Fruit fly (Drosophila melanogaster) Kc167 (cell line): Measurements from ENCODE around the gene Mrp5.

ENCODE experiments used
- h ChIP-seq: fragments of >200 bp; optimal IDR thresholded peaks from 3 replicates; lab custom pipeline; 2018; ENCODE audit warnings: missing external identifiers
- insv ChIP-seq: fragments of >200 bp; optimal IDR thresholded peaks from 3 replicates; lab custom pipeline; 2018; ENCODE audit warnings: missing external identifiers
- psq ChIP-seq: fragments of >200 bp; optimal IDR thresholded peaks from 2 replicates; lab custom pipeline; 2017; ENCODE audit warnings: missing external identifiers
- ttk ChIP-seq: sonication (Bioruptor generic); optimal IDR thresholded peaks from 2 replicates; lab custom pipeline; 2017; ENCODE audit warnings: missing external identifiers

DNA sequence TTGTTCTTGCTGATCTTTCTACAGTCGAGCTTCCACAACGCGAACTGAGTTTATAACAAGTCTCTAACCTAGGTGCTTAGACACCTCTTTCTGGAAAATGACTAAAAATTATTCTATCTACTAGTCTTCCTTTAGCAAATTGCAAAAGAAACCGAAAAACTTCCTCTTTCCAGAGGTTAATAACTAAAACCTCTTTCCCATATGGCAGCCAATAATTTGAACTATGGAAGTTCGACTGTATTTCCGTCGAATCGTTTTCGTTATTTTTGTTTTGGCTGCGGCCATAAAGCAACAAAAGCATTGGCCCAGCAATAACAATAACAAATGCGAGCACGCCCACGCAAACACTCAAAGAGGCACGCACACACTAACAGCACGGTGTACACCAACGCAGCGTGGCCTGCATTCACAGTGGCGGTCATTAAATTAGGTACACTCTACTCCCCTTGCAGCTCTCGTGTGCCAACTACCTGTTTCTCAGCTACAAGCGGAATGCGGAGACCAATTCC is 5.0 kb upstream of the Mrp5 start:
- no peak for TF ChIP-seq h
- TF ChIP-seq ttk (lab: Kevin White, UChicago): no peak
- no peak for TF ChIP-seq insv
- no peak for TF ChIP-seq psq (lab: Kevin White, UChicago)
